Fruit fly (Drosophila melanogaster): ENCODE measurements around the gene Clp.

DNA sequence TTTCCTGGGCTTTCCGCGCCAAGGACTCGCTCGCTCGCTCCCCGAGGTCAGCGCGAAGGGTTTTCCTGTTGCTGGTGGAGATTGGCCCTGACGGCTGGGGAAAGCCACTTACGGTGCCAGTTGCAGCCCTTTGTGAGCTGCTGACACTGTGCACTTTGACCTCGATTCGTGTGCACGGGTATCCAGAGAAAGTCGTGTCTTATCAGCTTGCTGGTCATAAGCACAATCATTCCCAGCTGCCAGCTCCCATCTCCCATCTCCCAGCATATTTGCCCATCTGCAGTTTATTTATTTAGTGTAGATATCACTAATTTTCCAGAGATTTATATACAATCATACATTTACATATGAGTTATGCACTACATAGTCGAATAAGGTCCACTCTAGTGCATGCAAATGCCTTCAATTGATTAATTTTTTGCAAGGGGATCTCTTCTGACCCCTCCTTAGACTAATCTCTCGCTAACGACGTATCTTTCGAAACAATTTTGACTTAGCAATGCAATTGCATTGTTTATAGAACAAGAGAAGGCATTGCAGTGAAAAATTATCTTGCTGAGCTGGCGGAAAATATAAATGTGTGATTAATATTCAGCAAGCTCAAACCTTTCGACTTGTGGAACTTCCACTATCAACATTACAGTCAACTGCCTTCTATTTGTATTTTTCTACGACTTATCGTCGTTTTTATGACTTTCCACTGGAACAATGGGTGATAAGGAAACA, 2.4 kb downstream of the Clp start:
- TF ChIP-seq pan (optimal IDR thresholded peaks at IDR 0.05) = no peak
- no peak for TF ChIP-seq EcR (GFP tag; optimal IDR thresholded peaks at IDR 0.05)
- TF ChIP-seq usp (GFP tag; optimal IDR thresholded peaks at IDR 0.05) = no peak

All from whole organism.